Worm (Caenorhabditis elegans): ENCODE data around the gene fbxa-80.

The fbxa-80 gene

DNA sequence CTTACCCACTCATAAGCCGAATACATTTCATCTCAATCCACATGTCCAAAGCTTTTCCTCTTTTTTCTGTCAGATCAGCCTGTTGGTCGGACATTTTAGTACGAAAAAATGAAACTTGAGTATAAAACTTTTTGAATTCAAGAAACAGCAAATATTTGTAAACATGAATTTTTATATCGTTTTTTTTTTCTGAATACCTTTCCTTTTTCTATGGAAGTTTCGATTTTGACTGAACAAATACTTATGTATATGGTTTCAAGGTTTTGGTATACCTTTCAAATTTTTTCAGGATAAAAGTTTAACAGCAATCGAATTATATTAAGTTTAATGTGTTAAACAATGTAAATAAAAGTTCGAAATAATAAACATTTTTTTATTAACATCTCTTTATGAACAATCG lies 25.2 kb upstream of the fbxa-80 start, which contains the start of gene fbxa-5:
TSS of gene fbxa-5 (minus strand) at position 101 of the 400 bp plus-strand sequence.
- TF ChIP-seq blmp-1 (tag; optimal IDR thresholded peaks at IDR 0.05) (no peak), fkh-4 (tag; optimal IDR thresholded peaks at IDR 0.05; ENCODE audit: borderline replicate concordance) (no peak)

DNA sequence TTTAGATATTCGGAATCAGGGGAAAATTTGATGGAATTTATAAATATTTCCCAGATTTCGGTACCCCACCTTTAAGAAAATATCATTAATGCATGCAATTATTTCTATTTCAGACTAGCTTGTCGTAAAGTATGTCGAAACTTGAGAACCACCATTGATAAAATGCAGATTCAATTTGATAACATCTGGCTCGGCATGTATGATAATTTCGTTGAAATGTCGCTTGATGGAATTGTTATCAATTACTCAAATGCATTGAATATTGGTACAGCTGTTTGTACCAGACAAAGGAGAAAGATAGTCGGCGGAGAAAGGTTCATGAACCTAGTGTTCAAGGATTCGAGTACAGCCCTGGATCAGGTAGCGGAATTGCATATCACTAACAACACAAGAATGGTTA lies 16.9 kb upstream of the fbxa-80 start, which contains the start of gene Y82E9BL.19:
TSS of gene Y82E9BL.19 (plus strand) at position 123 of the 400 bp plus-strand sequence.
- TF ChIP-seq isw-1 (GFP tag; IDR thresholded peaks at IDR 0.05): no peak
- no peak for TF ChIP-seq C34B4.2 (tag; optimal IDR thresholded peaks at IDR 0.05)
- no peak for TF ChIP-seq ceh-8 (GFP tag; optimal IDR thresholded peaks at IDR 0.05)
- TF ChIP-seq nhr-71 (tag; optimal IDR thresholded peaks at IDR 0.05): no peak
- TF ChIP-seq mdl-1 (tag; optimal IDR thresholded peaks at IDR 0.05): no peak
- TF ChIP-seq elt-2 (tag; optimal IDR thresholded peaks at IDR 0.05): peak; percentile 23
- TF ChIP-seq nhr-20 (tag; optimal IDR thresholded peaks at IDR 0.05): no peak

DNA sequence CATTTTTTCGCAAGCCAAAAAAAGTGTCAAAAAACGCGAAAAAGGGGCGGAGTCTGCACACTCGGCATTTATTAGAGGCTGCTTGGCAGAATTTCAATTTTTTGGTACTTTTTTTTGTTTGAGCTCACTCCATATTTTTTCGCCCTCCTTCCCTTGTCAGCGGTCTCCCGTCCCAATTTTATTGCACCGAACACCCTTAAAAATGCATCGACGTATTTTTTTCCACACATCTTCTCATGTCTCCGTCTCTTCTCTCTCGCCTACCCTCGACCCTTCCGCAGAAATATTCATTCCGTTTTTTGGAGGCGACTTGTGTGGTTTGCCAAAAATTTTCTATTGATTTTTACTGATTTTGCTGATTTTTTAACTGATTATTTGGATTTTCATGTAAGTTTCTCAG lies 11.5 kb upstream of the fbxa-80 start, which contains the start of gene Y82E9BL.18:
TSS of gene Y82E9BL.18 (plus strand) at position 301 of the 400 bp plus-strand sequence.
- no peak for TF ChIP-seq nhr-85 (tag)
- no peak for TF ChIP-seq blmp-1 (tag; optimal IDR thresholded peaks at IDR 0.05)
- TF ChIP-seq tlp-1 (tag; optimal IDR thresholded peaks at IDR 0.05): no peak
- no peak for TF ChIP-seq egl-13 (tag; optimal IDR thresholded peaks at IDR 0.05)
- TF ChIP-seq nhr-84 (tag; optimal IDR thresholded peaks at IDR 0.05): no peak
- TF ChIP-seq grh-1 (GFP tag; IDR thresholded peaks at IDR 0.05): no peak
- no peak for TF ChIP-seq hpl-2 (GFP tag; optimal IDR thresholded peaks at IDR 0.05)
- no peak for TF ChIP-seq nhr-71 (tag; optimal IDR thresholded peaks at IDR 0.05)
- no peak for TF ChIP-seq pag-3 (tag; optimal IDR thresholded peaks at IDR 0.05; ENCODE audit: borderline replicate concordance, insufficient read depth)
- TF ChIP-seq lin-15B (tag; optimal IDR thresholded peaks at IDR 0.05): no peak
- no peak for TF ChIP-seq pax-3 (tag; optimal IDR thresholded peaks at IDR 0.05)
- TF ChIP-seq efl-1 (optimal IDR thresholded peaks at IDR 0.05): no peak
- TF ChIP-seq efl-1 (GFP tag; optimal IDR thresholded peaks at IDR 0.05 in 1 of 2): no peak
- no peak for TF ChIP-seq sptf-1 (tag; optimal IDR thresholded peaks at IDR 0.05)
- no peak for TF ChIP-seq unc-30 (tag; optimal IDR thresholded peaks at IDR 0.05)
- no peak for TF ChIP-seq zag-1 (tag; optimal IDR thresholded peaks at IDR 0.05)
- no peak for TF ChIP-seq lin-39 (tag; optimal IDR thresholded peaks at IDR 0.05)
- TF ChIP-seq C16A3.4 (tag; optimal IDR thresholded peaks at IDR 0.05): no peak
- TF ChIP-seq vab-15 (tag; optimal IDR thresholded peaks at IDR 0.05): no peak
- TF ChIP-seq ces-1 (GFP tag; optimal IDR thresholded peaks at IDR 0.05): no peak
- TF ChIP-seq hlh-4 (tag; optimal IDR thresholded peaks at IDR 0.05): no peak

DNA sequence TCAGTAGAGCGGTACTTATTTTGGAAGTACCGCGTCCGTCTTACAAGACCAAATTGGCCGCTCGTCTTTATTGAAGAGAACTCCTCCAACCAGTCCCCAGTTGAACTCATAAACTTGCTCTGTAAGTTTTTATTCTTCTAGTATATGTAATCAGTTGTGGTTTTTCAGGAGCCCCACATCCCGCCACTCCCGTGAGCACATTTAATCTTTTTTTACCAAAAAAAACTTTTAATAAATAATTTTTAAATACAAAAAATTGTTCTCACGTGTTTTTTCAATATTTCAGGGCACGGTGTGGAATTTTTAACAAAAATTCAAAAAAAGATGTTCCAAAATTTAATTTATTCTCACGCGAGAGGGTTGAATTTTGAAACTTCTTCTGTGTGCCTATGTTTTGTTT lies 9.5 kb upstream of the fbxa-80 start, which contains the start of gene fbxa-14:
TSS of gene fbxa-14 (minus strand) at position 101 of the 400 bp plus-strand sequence.
- TF ChIP-seq ceh-63 (GFP tag; optimal IDR thresholded peaks at IDR 0.05) (no peak), rnt-1 (tag; optimal IDR thresholded peaks at IDR 0.05) (no peak), tlp-1 (tag; optimal IDR thresholded peaks at IDR 0.05) (no peak), mab-9 (GFP tag; IDR thresholded peaks at IDR 0.05) (no peak), ceh-88 (GFP tag; IDR thresholded peaks at IDR 0.05) (no peak), nhr-76 (tag; optimal IDR thresholded peaks at IDR 0.05) (no peak), lsy-2 (tag; optimal IDR thresholded peaks at IDR 0.05) (no peak), zip-4 (GFP tag; optimal IDR thresholded peaks at IDR 0.05) (no peak)

DNA sequence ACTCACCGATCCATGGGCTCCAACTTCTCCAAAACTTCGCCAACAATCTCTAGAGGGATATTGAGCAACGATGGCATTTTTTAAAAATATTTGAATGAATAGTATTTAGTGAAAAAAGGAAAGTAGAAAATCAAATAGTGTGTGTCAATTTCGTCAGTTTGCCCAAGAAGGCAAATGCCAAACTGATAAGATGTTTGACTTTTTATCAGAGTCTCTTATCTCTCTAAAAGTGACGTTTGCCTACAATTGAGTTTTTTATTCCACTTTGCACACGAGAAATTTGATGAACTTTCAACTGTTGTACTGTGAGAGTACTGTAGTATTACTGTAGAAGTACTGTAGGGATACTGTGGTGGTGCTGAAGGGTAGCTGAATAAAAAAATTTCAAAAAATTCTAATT lies 8.5 kb upstream of the fbxa-80 start:
- TF ChIP-seq elt-2 (tag; optimal IDR thresholded peaks at IDR 0.05) (peak; percentile 92), unc-30 (tag; optimal IDR thresholded peaks at IDR 0.05) (no peak), pax-3 (tag; optimal IDR thresholded peaks at IDR 0.05) (peak; percentile 16), fkh-10 (GFP tag; optimal IDR thresholded peaks at IDR 0.05) (no peak), lsy-2 (tag; optimal IDR thresholded peaks at IDR 0.05) (peak in 1 of 2 experiments; percentile 20), fos-1 (tag; optimal IDR thresholded peaks at IDR 0.05) (no peak), pqm-1 (tag; optimal IDR thresholded peaks at IDR 0.05) (peak; percentile 89)
